Fruit fly (Drosophila melanogaster) whole organism, pupa: ENCODE measurements around the gene CG17154.

Experiments
- CG10348 ChIP-seq: fragments of 200-800 bp; sonication (Bioruptor generic); IDR thresholded peaks from 2 replicates; pipeline ENCODE4 v1.3.6; 2022; ENCODE audit warnings: missing biosample characterization, missing genetic modification characterization
- CG12605 ChIP-seq: fragments of 200-800 bp; sonication (Bioruptor generic); IDR thresholded peaks from 2 replicates; pipeline ENCODE4 v1.3.6; 2022; ENCODE audit warnings: missing biosample characterization, missing genetic modification characterization
- CG13204 ChIP-seq: fragments of 200-800 bp; sonication (Bioruptor generic); optimal IDR thresholded peaks from 2 replicates; lab custom pipeline; 2018; ENCODE audit warnings: missing biosample characterization, mild to moderate bottlenecking, missing genetic modification characterization, moderate library complexity
- CG14655 ChIP-seq: fragments of 200-800 bp; sonication (Bioruptor generic); optimal IDR thresholded peaks from 3 replicates; lab custom pipeline; 2017; ENCODE audit warnings: mild to moderate bottlenecking, missing biosample characterization, missing genetic modification reagents, missing genetic modification characterization
- CG15710 ChIP-seq: fragments of 200-800 bp; sonication (Bioruptor generic); optimal IDR thresholded peaks from 2 replicates; lab custom pipeline; 2018; ENCODE audit warnings: missing biosample characterization, mild to moderate bottlenecking, missing genetic modification characterization, moderate library complexity
- CG17806 ChIP-seq: fragments of 200-800 bp; sonication (Bioruptor generic); optimal IDR thresholded peaks from 2 replicates; lab custom pipeline; 2018; ENCODE audit warnings: missing biosample characterization, mild to moderate bottlenecking, missing genetic modification characterization, moderate library complexity
- CG32121 ChIP-seq: fragments of 200-800 bp; sonication (Bioruptor generic); IDR thresholded peaks from 2 replicates; pipeline ENCODE4 v1.3.6; 2022; ENCODE audit warnings: missing biosample characterization, missing genetic modification characterization
- CG34367 ChIP-seq: fragments of 200-800 bp; sonication (Bioruptor generic); optimal IDR thresholded peaks from 2 replicates; lab custom pipeline; 2018; ENCODE audit warnings: missing biosample characterization, mild to moderate bottlenecking, missing genetic modification characterization
- CG4496 ChIP-seq: fragments of 200-800 bp; sonication (Bioruptor generic); IDR thresholded peaks from 3 replicates; pipeline ENCODE4 v1.3.6; 2022; ENCODE audit warnings: missing biosample characterization, missing genetic modification characterization
- CG8159 ChIP-seq: fragments of 200-800 bp; sonication (Bioruptor generic); optimal IDR thresholded peaks from 3 replicates; lab custom pipeline; 2018; ENCODE audit warnings: missing biosample characterization, mild to moderate bottlenecking, missing genetic modification characterization, moderate library complexity
- CG8301 ChIP-seq: fragments of 200-800 bp; sonication (Bioruptor generic); optimal IDR thresholded peaks from 2 replicates; lab custom pipeline; 2018; ENCODE audit warnings: missing biosample characterization, mild to moderate bottlenecking, missing genetic modification characterization
- CG9948 ChIP-seq: fragments of 200-800 bp; sonication (Bioruptor generic); optimal IDR thresholded peaks from 2 replicates; lab custom pipeline; 2018; ENCODE audit warnings: missing biosample characterization, mild to moderate bottlenecking, missing genetic modification characterization, moderate library complexity
- D1 ChIP-seq: fragments of 200-800 bp; sonication (Bioruptor generic); optimal IDR thresholded peaks from 2 replicates; lab custom pipeline; 2018; ENCODE audit warnings: missing biosample characterization, mild to moderate bottlenecking, missing genetic modification characterization, moderate library complexity
- EcR ChIP-seq: fragments of 200-800 bp; sonication (Bioruptor generic); optimal IDR thresholded peaks from 3 replicates; lab custom pipeline; 2019; ENCODE audit warnings: missing biosample characterization, missing genetic modification characterization, mild to moderate bottlenecking, moderate library complexity, missing genetic modification reagents
- Ets98B ChIP-seq: fragments of 200-800 bp; sonication (Bioruptor generic); IDR thresholded peaks from 2 replicates; pipeline ENCODE4 v1.3.6; 2022; ENCODE audit warnings: missing biosample characterization, missing genetic modification characterization
- Pif1A ChIP-seq: fragments of 200-800 bp; sonication (Bioruptor generic); optimal IDR thresholded peaks from 3 replicates; lab custom pipeline; 2016; ENCODE audit warnings: missing biosample characterization, missing genetic modification characterization
- Pif1B ChIP-seq: fragments of 200-800 bp; sonication (Bioruptor generic); optimal IDR thresholded peaks from 3 replicates; lab custom pipeline; 2016; ENCODE audit warnings: missing biosample characterization, missing genetic modification characterization
- Snoo ChIP-seq: fragments of 200-800 bp; sonication (Bioruptor generic); optimal IDR thresholded peaks from 3 replicates; lab custom pipeline; 2017; ENCODE audit warnings: missing biosample characterization, mild to moderate bottlenecking, missing genetic modification characterization, inconsistent platforms
- fd96Ca ChIP-seq: fragments of 200-800 bp; sonication (Bioruptor generic); IDR thresholded peaks from 3 replicates; pipeline ENCODE4 v1.3.6; 2022; ENCODE audit warnings: missing biosample characterization, missing genetic modification characterization
- gl ChIP-seq: fragments of 200-800 bp; sonication (Bioruptor generic); optimal IDR thresholded peaks from 2 replicates; lab custom pipeline; 2018; ENCODE audit warnings: missing biosample characterization, mild to moderate bottlenecking, missing genetic modification characterization
- rn ChIP-seq: fragments of 200-800 bp; sonication (Bioruptor generic); IDR thresholded peaks from 2 replicates; pipeline ENCODE4 v1.3.6; 2022; ENCODE audit warnings: missing biosample characterization, missing genetic modification characterization

Gene CG17154

DNA sequence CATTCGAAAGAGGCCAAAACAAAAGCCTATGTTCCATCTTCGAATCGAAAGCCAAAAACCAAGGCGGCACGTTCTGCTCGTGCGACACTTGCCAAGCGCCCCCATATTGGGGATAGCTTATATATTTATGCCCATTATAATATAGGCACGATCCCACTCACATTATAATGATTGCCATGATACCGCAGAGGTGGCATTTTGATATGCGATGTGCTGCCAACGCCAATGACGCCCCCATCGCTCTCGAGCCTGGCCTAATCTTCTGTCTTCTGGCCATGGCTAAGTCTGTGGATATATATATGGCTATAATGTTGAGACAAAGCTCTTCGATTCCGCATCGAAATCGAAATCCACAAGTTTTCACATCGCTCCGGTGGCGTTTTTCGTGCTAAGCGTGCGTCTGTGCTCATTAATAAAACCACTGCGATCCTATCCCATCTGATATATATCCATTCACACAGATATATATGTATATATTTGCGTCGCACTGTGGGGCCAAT, 4.5 kb downstream of the CG17154 start:
- no peak for TF ChIP-seq CG10348
- 0 out of 3 replicates have a peak, but pooled peaks have one; percentile 23 for TF ChIP-seq CG4496 (GFP tag; lab: Robert Waterston, UW)
- peak; percentile 13 for TF ChIP-seq EcR

DNA sequence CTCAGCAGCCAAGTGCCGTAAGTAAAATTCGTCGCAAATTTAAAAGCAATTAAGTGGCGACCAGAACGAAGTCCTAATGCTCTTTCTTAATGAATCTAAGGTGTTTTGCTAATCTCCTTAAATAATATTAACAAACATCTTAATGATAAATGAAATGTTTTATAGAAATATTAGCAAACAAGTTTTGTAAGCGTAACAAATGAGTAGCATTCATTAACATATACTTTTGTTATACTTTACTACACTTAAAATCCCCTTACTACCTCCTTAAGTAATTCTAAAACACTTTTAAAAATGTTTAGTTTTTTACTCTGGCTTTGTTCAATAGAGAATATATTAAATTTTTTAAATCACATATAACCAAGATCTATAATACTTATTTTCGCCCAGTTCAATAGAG, 7.5 kb downstream of the CG17154 start:
- no peak for TF ChIP-seq CG13204 (GFP tag; lab: Kevin White, UChicago)
- no peak for TF ChIP-seq Ets98B (GFP tag; lab: Robert Waterston, UW)
- TF ChIP-seq gl (tag; lab: Kevin White, UChicago) = no peak
- no peak for TF ChIP-seq rn
- no peak for TF ChIP-seq CG4496 (GFP tag; lab: Robert Waterston, UW)
- TF ChIP-seq CG34367 (tag; lab: Kevin White, UChicago) = no peak
- TF ChIP-seq CG15710 (tag; lab: Kevin White, UChicago) = no peak
- TF ChIP-seq D1 (tag; lab: Kevin White, UChicago) = no peak
- TF ChIP-seq fd96Ca (GFP tag; lab: Robert Waterston, UW) = no peak
- TF ChIP-seq CG12605 (GFP tag; lab: Robert Waterston, UW) = no peak
- no peak for TF ChIP-seq Snoo (tag; lab: Kevin White, UChicago)
- TF ChIP-seq CG8159 (tag; lab: Kevin White, UChicago) = no peak

DNA sequence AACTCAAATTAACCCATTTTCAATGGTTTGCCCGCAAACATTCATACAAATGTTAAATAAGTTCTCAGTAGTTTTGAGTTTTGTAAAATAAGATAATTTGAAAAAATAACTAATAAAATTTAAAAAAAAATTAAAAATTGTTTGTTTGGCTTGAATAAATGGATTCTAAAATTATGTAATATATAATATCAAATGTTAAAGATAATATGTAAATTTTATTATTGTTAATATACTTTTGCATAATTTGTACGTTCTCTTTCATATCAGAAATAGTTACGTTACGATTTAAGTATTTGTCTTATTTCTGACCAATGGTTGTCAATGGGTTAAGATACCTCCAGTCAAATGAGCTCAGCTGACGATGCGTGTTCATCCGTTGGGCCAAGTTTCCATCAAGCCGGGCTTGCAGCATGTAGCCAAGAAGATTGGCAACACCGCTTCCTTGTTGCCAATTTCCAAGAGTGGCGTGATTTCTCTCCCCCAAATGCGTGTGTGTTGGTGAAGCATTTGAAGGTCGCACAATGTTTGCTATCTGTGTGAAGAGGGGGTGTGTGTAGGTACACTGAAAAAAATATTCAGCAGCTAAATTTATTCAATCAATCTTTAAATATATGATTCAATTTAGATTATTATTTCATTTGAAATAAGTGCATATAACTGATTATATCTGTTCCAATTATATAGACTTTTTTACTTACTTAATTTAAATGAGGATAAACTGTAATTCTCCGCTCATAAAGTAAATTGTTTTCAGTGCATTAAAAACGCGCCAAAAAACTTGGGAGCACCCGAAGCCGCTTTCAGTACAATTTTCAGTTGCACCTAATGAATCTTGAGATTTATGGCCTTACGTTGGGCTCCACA, 8.6 kb downstream of the CG17154 start:
- TF ChIP-seq CG17806 = peak; percentile 46
- no peak for TF ChIP-seq D1 (tag; lab: Kevin White, UChicago)
- TF ChIP-seq CG14655 (GFP tag; lab: Kevin White, UChicago) = peak; percentile 74
- TF ChIP-seq Pif1A = peak; percentile 29
- peak; percentile 15 for TF ChIP-seq Snoo (tag; lab: Kevin White, UChicago)
- peak; percentile 24 for TF ChIP-seq Pif1B (GFP tag; lab: Kevin White, UChicago)
- TF ChIP-seq CG10348 = no peak
- TF ChIP-seq CG12605 (GFP tag; lab: Robert Waterston, UW) = 0 out of 2 replicates have a peak, but pooled peaks have one; percentile 36
- TF ChIP-seq gl (tag; lab: Kevin White, UChicago) = no peak
- TF ChIP-seq EcR = no peak
- TF ChIP-seq Ets98B (GFP tag; lab: Robert Waterston, UW) = peak; percentile 39; the same call in 1 of the 2 replicates
- peak; percentile 50 for TF ChIP-seq CG9948
- TF ChIP-seq CG4496 (GFP tag; lab: Robert Waterston, UW) = peak; percentile 51; the same call in 2 of the 3 replicates
- no peak for TF ChIP-seq rn
- no peak for TF ChIP-seq CG32121 (GFP tag; lab: Robert Waterston, UW)
- peak; percentile 59 for TF ChIP-seq CG8301 (tag; lab: Kevin White, UChicago)
- no peak for TF ChIP-seq CG13204 (GFP tag; lab: Kevin White, UChicago)
- no peak for TF ChIP-seq fd96Ca (GFP tag; lab: Robert Waterston, UW)
- TF ChIP-seq CG15710 (tag; lab: Kevin White, UChicago) = peak; percentile 66
- TF ChIP-seq CG34367 (tag; lab: Kevin White, UChicago) = no peak
- TF ChIP-seq CG8159 (tag; lab: Kevin White, UChicago) = peak; percentile 74

DNA sequence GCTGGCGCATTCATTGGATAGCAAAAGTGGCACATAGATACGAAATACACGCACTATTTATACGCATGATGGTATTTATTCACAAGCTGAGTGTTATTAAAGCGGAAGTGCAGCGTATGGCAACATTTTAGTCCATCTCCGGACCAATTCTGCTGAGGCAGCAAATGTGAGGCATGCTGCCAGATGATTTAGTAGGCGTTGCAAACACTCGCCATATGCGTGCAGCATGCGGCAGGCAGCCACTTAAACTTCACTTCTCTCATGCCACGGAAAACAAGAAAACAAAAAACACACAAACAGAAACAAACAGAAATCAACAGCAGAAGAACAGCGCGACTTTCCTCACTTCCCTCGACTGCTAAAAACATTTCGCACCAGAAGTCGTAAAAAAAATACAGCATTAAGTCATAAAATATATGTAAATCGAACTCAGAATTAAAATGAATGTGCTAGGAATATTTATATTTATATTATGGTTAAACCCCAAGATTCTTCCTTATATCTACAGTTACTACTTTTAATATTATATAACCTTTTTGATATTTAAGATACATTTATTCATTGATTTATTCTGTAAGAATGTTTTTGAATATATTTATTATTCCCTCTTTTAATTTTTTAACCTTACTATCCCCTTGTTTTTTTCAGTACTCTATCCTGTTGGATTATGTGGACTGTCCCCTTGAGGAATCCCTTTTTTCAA, 11.1 kb downstream of the CG17154 start:
- TF ChIP-seq rn (no peak), CG17806 (peak; percentile 59), D1 (tag; lab: Kevin White, UChicago) (peak; percentile 64), CG8301 (tag; lab: Kevin White, UChicago) (no peak), fd96Ca (GFP tag; lab: Robert Waterston, UW) (0 out of 3 replicates have a peak, but pooled peaks have one; percentile 6), gl (tag; lab: Kevin White, UChicago) (peak; percentile 16), CG15710 (tag; lab: Kevin White, UChicago) (peak; percentile 81), CG8159 (tag; lab: Kevin White, UChicago) (peak; percentile 87), CG13204 (GFP tag; lab: Kevin White, UChicago) (peak; percentile 27), CG34367 (tag; lab: Kevin White, UChicago) (peak; percentile 37), Pif1B (GFP tag; lab: Kevin White, UChicago) (no peak), CG4496 (GFP tag; lab: Robert Waterston, UW) (peak; percentile 26; the same call in 2 of the 3 replicates), Pif1A (peak; percentile 8), CG9948 (peak; percentile 71), Snoo (tag; lab: Kevin White, UChicago) (peak; percentile 31), CG14655 (GFP tag; lab: Kevin White, UChicago) (peak; percentile 43)

DNA sequence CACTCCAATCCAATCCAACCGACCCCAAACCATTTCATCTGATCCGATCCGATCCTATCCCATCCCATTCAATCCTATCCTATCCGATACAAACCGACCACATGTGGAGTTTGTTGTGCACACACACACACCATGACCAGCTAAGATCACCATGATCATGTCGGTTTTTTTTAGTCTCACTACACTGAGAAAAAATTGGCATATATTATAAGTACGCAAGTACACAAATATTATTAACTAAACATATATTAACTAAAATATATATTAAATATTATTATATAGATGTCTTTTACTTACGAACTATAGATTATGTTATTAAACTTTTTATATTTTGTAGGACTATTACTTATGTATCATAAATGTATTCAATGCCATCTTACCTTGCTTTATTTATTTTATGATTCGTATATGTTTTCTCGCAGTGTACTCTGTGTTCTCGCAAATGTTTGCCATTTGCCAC, 13.5 kb downstream of the CG17154 start:
- TF ChIP-seq CG8301 (tag; lab: Kevin White, UChicago) (peak; percentile 83), CG34367 (tag; lab: Kevin White, UChicago) (peak; percentile 57), CG10348 (no peak), CG8159 (tag; lab: Kevin White, UChicago) (peak; percentile 82), CG15710 (tag; lab: Kevin White, UChicago) (peak; percentile 78), Pif1B (GFP tag; lab: Kevin White, UChicago) (peak; percentile 18), Ets98B (GFP tag; lab: Robert Waterston, UW) (peak; percentile 41; the same call in 1 of the 2 replicates), CG14655 (GFP tag; lab: Kevin White, UChicago) (peak; percentile 85), CG32121 (GFP tag; lab: Robert Waterston, UW) (no peak), rn (no peak), Pif1A (peak; percentile 32), CG4496 (GFP tag; lab: Robert Waterston, UW) (no peak), CG12605 (GFP tag; lab: Robert Waterston, UW) (0 out of 2 replicates have a peak, but pooled peaks have one; percentile 44), CG17806 (peak; percentile 67), EcR (no peak), D1 (tag; lab: Kevin White, UChicago) (peak; percentile 65), CG9948 (peak; percentile 82), gl (tag; lab: Kevin White, UChicago) (no peak), Snoo (tag; lab: Kevin White, UChicago) (peak; percentile 35), fd96Ca (GFP tag; lab: Robert Waterston, UW) (0 out of 3 replicates have a peak, but pooled peaks have one; percentile 6)
